Fruit fly (Drosophila melanogaster) whole organism, embryonic: ENCODE results near the gene CG17996.
A peak's percentile ranks its signal among the peaks of the same experiment; 100 is the strongest.

Experiments used
- CG10431 ChIP-seq: fragments of 200-800 bp; sonication (Bioruptor generic); optimal IDR thresholded peaks from 3 replicates; lab custom pipeline; 2018; ENCODE audit warnings: missing biosample characterization, mild to moderate bottlenecking, missing genetic modification characterization
- CG10959 ChIP-seq: fragments of 200-800 bp; sonication (Bioruptor generic); IDR thresholded peaks from 2 replicates; pipeline ENCODE4 v1.3.6; 2022; ENCODE audit warnings: missing biosample characterization, missing genetic modification characterization
- CG10979 ChIP-seq: fragments of 200-800 bp; sonication (Bioruptor generic); optimal IDR thresholded peaks from 2 replicates; lab custom pipeline; 2018; ENCODE audit warnings: missing biosample characterization, mild to moderate bottlenecking, missing genetic modification characterization, moderate library complexity
- CG13287 ChIP-seq: fragments of 200-800 bp; sonication (Bioruptor generic); IDR thresholded peaks from 2 replicates; pipeline ENCODE4 v1.3.6; 2022; ENCODE audit warnings: missing biosample characterization, missing genetic modification characterization; ENCODE audit not compliant: partially characterized antibody
- CG16813 ChIP-seq: fragments of 200-800 bp; sonication (Bioruptor generic); IDR thresholded peaks from 3 replicates; pipeline ENCODE4 v1.3.6; 2022; ENCODE audit warnings: missing biosample characterization, missing genetic modification characterization; ENCODE audit not compliant: partially characterized antibody
- CG2199 ChIP-seq: fragments of 200-800 bp; sonication (Bioruptor generic); IDR thresholded peaks from 3 replicates; pipeline ENCODE4 v1.3.6; 2022; ENCODE audit warnings: missing biosample characterization, missing genetic modification characterization
- CG31388 ChIP-seq: fragments of 200-800 bp; sonication (Bioruptor generic); optimal IDR thresholded peaks from 2 replicates; lab custom pipeline; 2016; ENCODE audit warnings: missing biosample characterization, missing genetic modification characterization
- CG32772 ChIP-seq: fragments of 200-800 bp; sonication (Bioruptor generic); IDR thresholded peaks from 2 replicates; pipeline ENCODE4 v1.3.6; 2022; ENCODE audit warnings: missing biosample characterization, missing genetic modification characterization
- CG33557 ChIP-seq: fragments of 200-800 bp; sonication (Bioruptor generic); optimal IDR thresholded peaks from 2 replicates; lab custom pipeline; 2019; ENCODE audit warnings: missing biosample characterization, mild to moderate bottlenecking, missing genetic modification characterization, moderate library complexity
- CG6254 ChIP-seq: fragments of 200-800 bp; sonication (Bioruptor generic); optimal IDR thresholded peaks from 3 replicates; lab custom pipeline; 2017; ENCODE audit warnings: mild to moderate bottlenecking, missing biosample characterization, missing genetic modification reagents, missing genetic modification characterization
- CG7556 ChIP-seq: fragments of 200-800 bp; sonication (Bioruptor generic); optimal IDR thresholded peaks from 2 replicates; lab custom pipeline; 2017; ENCODE audit warnings: missing biosample characterization, mild to moderate bottlenecking, missing genetic modification characterization
- CG9876 ChIP-seq: fragments of 200-800 bp; sonication (Bioruptor generic); optimal IDR thresholded peaks from 2 replicates; lab custom pipeline; 2016; ENCODE audit warnings: missing biosample characterization, missing genetic modification characterization
- D ChIP-seq, 2 experiments: fragments of 200-800 bp in 1 of 2; fragments of >200 bp in 1 of 2; sonication (Bioruptor generic) in 1 of 2; optimal IDR thresholded peaks; 2 replicates in 1 of 2; 3 replicates in 1 of 2; lab custom pipeline; 2017; ENCODE audit warnings: mild to moderate bottlenecking in 1 of 2, missing biosample characterization in 1 of 2, missing genetic modification characterization in 1 of 2, missing genetic modification reagents in 1 of 2
- Doc3 ChIP-seq: fragments of 200-800 bp; sonication (Bioruptor generic); IDR thresholded peaks from 3 replicates; pipeline ENCODE4 v1.3.6; 2022; ENCODE audit warnings: missing biosample characterization, missing genetic modification characterization; ENCODE audit not compliant: partially characterized antibody
- Fer1 ChIP-seq: fragments of 200-800 bp; sonication (Bioruptor generic); optimal IDR thresholded peaks from 2 replicates; lab custom pipeline; 2017; ENCODE audit warnings: missing biosample characterization, mild to moderate bottlenecking, missing genetic modification characterization
- H2.0 ChIP-seq: fragments of 200-800 bp; sonication (Bioruptor generic); IDR thresholded peaks from 2 replicates; pipeline ENCODE4 v1.3.6; 2022; ENCODE audit warnings: missing biosample characterization, missing genetic modification characterization
- HLH3B ChIP-seq: fragments of 200-800 bp; sonication (Bioruptor generic); IDR thresholded peaks from 2 replicates; pipeline ENCODE4 v1.3.6; 2022; ENCODE audit warnings: missing biosample characterization, missing genetic modification characterization
- Hand ChIP-seq: fragments of 200-800 bp; sonication (Bioruptor generic); optimal IDR thresholded peaks from 2 replicates; lab custom pipeline; 2017; ENCODE audit warnings: mild to moderate bottlenecking, missing biosample characterization, missing genetic modification reagents, missing genetic modification characterization
- Hey ChIP-seq: fragments of 200-800 bp; sonication (Bioruptor generic); optimal IDR thresholded peaks from 3 replicates; lab custom pipeline; 2018; ENCODE audit warnings: missing biosample characterization, mild to moderate bottlenecking, missing genetic modification characterization
- Opbp ChIP-seq: fragments of 200-800 bp; sonication (Bioruptor generic); IDR thresholded peaks from 3 replicates; pipeline ENCODE4 v1.3.6; 2022; ENCODE audit warnings: missing biosample characterization, missing genetic modification characterization; ENCODE audit not compliant: partially characterized antibody
- Spps ChIP-seq: fragments of 200-800 bp; sonication (Bioruptor generic); optimal IDR thresholded peaks from 2 replicates; lab custom pipeline; 2018; ENCODE audit warnings: missing biosample characterization, mild to moderate bottlenecking, missing genetic modification characterization
- Sry-δ ChIP-seq: fragments of 200-800 bp; sonication (Bioruptor generic); optimal IDR thresholded peaks from 2 replicates; lab custom pipeline; 2016; ENCODE audit warnings: missing biosample characterization, missing genetic modification characterization
- Trl ChIP-seq, 3 experiments: fragments of >200 bp in 2 of 3; fragments of 200-800 bp in 1 of 3; sonication (Bioruptor generic) in 1 of 3; optimal IDR thresholded peaks; 2 replicates in 1 of 3; 3 replicates in 2 of 3; lab custom pipeline; 2016 to 2017; ENCODE audit warnings: missing biosample characterization in 1 of 3, missing genetic modification characterization in 1 of 3
- Xrp1 ChIP-seq: fragments of 200-800 bp; sonication (Bioruptor generic); IDR thresholded peaks from 2 replicates; pipeline ENCODE4 v1.3.6; 2022; ENCODE audit warnings: missing biosample characterization, missing genetic modification characterization
- cad ChIP-seq: fragments of >200 bp; optimal IDR thresholded peaks from 2 replicates; lab custom pipeline; 2017; ENCODE audit warnings: missing biosample characterization, missing genetic modification characterization
- cg ChIP-seq: fragments of 200-800 bp; sonication (Bioruptor generic); optimal IDR thresholded peaks from 3 replicates; lab custom pipeline; 2019; ENCODE audit warnings: missing biosample characterization, mild to moderate bottlenecking, missing genetic modification characterization, moderate library complexity
- chinmo ChIP-seq: fragments of 200-800 bp; sonication (Bioruptor generic); IDR thresholded peaks from 4 replicates; pipeline ENCODE4 v1.3.6; 2022; ENCODE audit warnings: missing biosample characterization, missing genetic modification characterization; ENCODE audit not compliant: partially characterized antibody
- crol ChIP-seq: fragments of 200-800 bp; sonication (Bioruptor generic); IDR thresholded peaks from 2 replicates; pipeline ENCODE4 v1.3.6; 2022; ENCODE audit warnings: missing biosample characterization, missing genetic modification characterization
- cwo ChIP-seq: fragments of 200-800 bp; sonication (Bioruptor generic); optimal IDR thresholded peaks from 3 replicates; lab custom pipeline; 2017; ENCODE audit warnings: missing biosample characterization, missing genetic modification characterization, mild to moderate bottlenecking, moderate library complexity, missing genetic modification reagents
- esg ChIP-seq: fragments of 200-800 bp; sonication (Bioruptor generic); conservative IDR thresholded peaks from 2 replicates; pipeline ENCODE4 v1.3.6; 2022; ENCODE audit warnings: missing biosample characterization, missing genetic modification characterization
- fd3F ChIP-seq: fragments of 200-800 bp; sonication (Bioruptor generic); optimal IDR thresholded peaks from 2 replicates; lab custom pipeline; 2018; ENCODE audit warnings: missing biosample characterization, mild to moderate bottlenecking, missing genetic modification characterization, moderate library complexity
- jigr1 ChIP-seq: fragments of 200-800 bp; sonication (Bioruptor generic); IDR thresholded peaks from 3 replicates; pipeline ENCODE4 v1.3.6; 2022; ENCODE audit warnings: missing biosample characterization, missing genetic modification characterization
- nerfin-1 ChIP-seq: fragments of 200-800 bp; sonication (Bioruptor generic); optimal IDR thresholded peaks from 3 replicates; lab custom pipeline; 2019; ENCODE audit warnings: missing biosample characterization, mild to moderate bottlenecking, missing genetic modification characterization, moderate library complexity
- otp ChIP-seq: fragments of 200-800 bp; sonication (Bioruptor generic); IDR thresholded peaks from 3 replicates; pipeline ENCODE4, ENCODE4 v1.3.6; 2022; ENCODE audit warnings: missing biosample characterization, missing genetic modification characterization
- pan ChIP-seq, 4 experiments: fragments of >200 bp in 3 of 4; fragments of 200-800 bp in 1 of 4; sonication (Bioruptor generic) in 1 of 4; optimal IDR thresholded peaks in 3 of 4; IDR thresholded peaks in 1 of 4; 2 replicates each; pipeline versions ENCODE4 v1.3.6 to Lab custom; 2017 to 2022; ENCODE audit warnings: missing biosample characterization in 2 of 4, missing genetic modification characterization in 2 of 4, mixed read lengths in 1 of 4
- phol ChIP-seq: fragments of 200-800 bp; sonication (Bioruptor generic); optimal IDR thresholded peaks from 3 replicates; lab custom pipeline; 2018; ENCODE audit warnings: missing biosample characterization, mild to moderate bottlenecking, missing genetic modification characterization, moderate library complexity
- pros ChIP-seq: fragments of 200-800 bp; sonication (Bioruptor generic); optimal IDR thresholded peaks from 3 replicates; lab custom pipeline; 2019; ENCODE audit warnings: missing biosample characterization, mild to moderate bottlenecking, missing genetic modification characterization, moderate library complexity
- sens ChIP-seq: fragments of 200-800 bp; sonication (Bioruptor generic); peaks from one replicate; lab custom pipeline; 2016; ENCODE audit warnings: missing biosample characterization, missing genetic modification characterization
- slp2 ChIP-seq: fragments of 200-800 bp; sonication (Bioruptor generic); optimal IDR thresholded peaks from 2 replicates; lab custom pipeline; 2016; ENCODE audit warnings: missing biosample characterization, missing genetic modification characterization
- sqz ChIP-seq: fragments of 200-800 bp; sonication (Bioruptor generic); optimal IDR thresholded peaks from 3 replicates; lab custom pipeline; 2018; ENCODE audit warnings: missing biosample characterization, mild to moderate bottlenecking, missing genetic modification characterization
- sr ChIP-seq: fragments of 200-800 bp; sonication (Bioruptor generic); IDR thresholded peaks from 3 replicates; pipeline ENCODE4 v1.3.6; 2022; ENCODE audit warnings: missing biosample characterization, missing genetic modification characterization
- twi ChIP-seq: fragments of 200-800 bp; optimal IDR thresholded peaks from 2 replicates; lab custom pipeline; 2019; ENCODE audit warnings: missing biosample characterization, mild to moderate bottlenecking, missing genetic modification characterization, moderate library complexity
- usp ChIP-seq: fragments of >200 bp; optimal IDR thresholded peaks from 2 replicates; lab custom pipeline; 2017; ENCODE audit warnings: missing biosample characterization, missing genetic modification characterization
- vnd ChIP-seq: fragments of 200-800 bp; sonication (Bioruptor generic); IDR thresholded peaks from 3 replicates; pipeline ENCODE4 v1.3.6; 2022; ENCODE audit warnings: missing biosample characterization, missing genetic modification characterization; ENCODE audit not compliant: partially characterized antibody

CG17996 gene

DNA sequence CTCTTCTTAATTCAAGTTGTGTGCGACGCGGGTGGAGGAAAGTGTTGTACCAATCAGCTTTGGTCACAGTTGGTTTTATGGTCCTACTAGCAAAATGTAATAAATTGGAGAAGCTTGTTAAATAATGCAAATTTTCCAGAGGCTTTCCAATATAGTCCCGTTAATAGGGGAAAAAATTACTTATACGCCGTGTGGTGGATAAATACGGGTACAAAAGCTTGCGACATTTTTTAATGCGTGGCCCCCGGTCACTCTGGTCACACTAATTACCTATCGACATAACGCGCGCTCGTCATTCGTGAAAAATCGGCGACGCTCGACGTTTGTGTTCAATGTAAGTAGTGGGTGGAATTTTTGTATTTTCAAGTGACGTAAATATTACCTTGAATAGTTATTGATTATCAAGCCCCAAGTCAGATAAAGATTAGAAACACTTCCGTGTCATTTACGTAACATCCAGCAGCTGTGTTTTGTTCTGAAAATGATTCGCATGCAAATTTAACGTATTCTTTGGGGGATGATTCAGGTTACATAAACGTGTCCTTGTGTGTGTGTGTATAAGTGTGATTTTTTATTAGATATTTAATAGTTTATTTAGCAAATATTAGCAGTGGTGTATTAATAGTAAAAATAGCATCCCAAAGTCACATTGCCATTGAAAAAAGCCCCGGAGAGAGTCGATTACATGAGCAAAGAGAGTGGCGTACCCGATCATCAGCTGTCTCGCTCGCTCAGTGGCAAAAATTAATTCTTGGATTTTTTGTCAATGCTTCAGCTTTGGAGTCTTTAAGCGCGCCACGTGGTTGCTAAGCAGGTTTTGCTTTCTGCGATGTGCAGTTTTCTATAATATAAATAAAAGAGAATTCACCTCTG is 11.0 kb downstream of the CG17996 start, which contains the start of gene Cyt-c-p (continued):
- TF ChIP-seq fd3F (GFP tag; lab: Kevin White, UChicago) (no peak), pan (optimal IDR thresholded peaks at IDR 0.05; lab: Kevin White, UChicago) (no peak), pan (GFP tag; optimal IDR thresholded peaks at IDR 0.05 in 1 of 2, IDR thresholded peaks at IDR 0.05 in 1 of 2) (no peak), CG7556 (GFP tag; lab: Kevin White, UChicago) (peak; percentile 22), CG10431 (GFP tag; lab: Kevin White, UChicago) (peak; percentile 4), Hey (no peak), CG16813 (GFP tag; lab: Robert Waterston, UW) (peak; percentile 56; the same call in 1 of the 3 replicates), pros (GFP tag; lab: Kevin White, UChicago) (no peak), CG9876 (GFP tag; lab: Kevin White, UChicago) (no peak), Opbp (GFP tag; lab: Robert Waterston, UW) (peak; percentile 55; the same call in 1 of the 3 replicates), Fer1 (GFP tag; lab: Kevin White, UChicago) (peak; percentile 31), slp2 (no peak), usp (GFP tag; lab: Kevin White, UChicago) (no peak), vnd (GFP tag; lab: Robert Waterston, UW) (0 out of 3 replicates have a peak, but pooled peaks have one; percentile 35), cwo (GFP tag; lab: Kevin White, UChicago) (peak; percentile 20), esg (GFP tag; lab: Robert Waterston, UW) (no peak), Spps (tag; lab: Kevin White, UChicago) (no peak), CG10979 (tag; lab: Kevin White, UChicago) (no peak), CG31388 (GFP tag; lab: Kevin White, UChicago) (no peak), Hand (GFP tag; lab: Kevin White, UChicago) (no peak), cad (GFP tag; lab: Kevin White, UChicago) (peak; percentile 54), CG33557 (GFP tag; lab: Kevin White, UChicago) (peak; percentile 16), Sry-δ (peak; percentile 70)

dm6 chr2L:16718446-16719173 is 12.2 kb downstream of the CG17996 start:
- TF ChIP-seq H2.0 (GFP tag; lab: Robert Waterston, UW) (no peak), chinmo (0 out of 4 replicates have a peak, but pooled peaks have one; percentile 8), sens (GFP tag; lab: Kevin White, UChicago) (peak; percentile 37), sr (GFP tag; lab: Robert Waterston, UW) (no peak), D (optimal IDR thresholded peaks at IDR 0.05; lab: Kevin White, UChicago) (no peak), D (GFP tag; optimal IDR thresholded peaks at IDR 0.05; lab: Kevin White, UChicago) (no peak), CG2199 (GFP tag; lab: Robert Waterston, UW) (0 out of 3 replicates have a peak, but pooled peaks have one; percentile 13), CG32772 (0 out of 2 replicates have a peak, but pooled peaks have one; percentile 13), CG6254 (GFP tag; lab: Kevin White, UChicago) (no peak), phol (no peak), cg (GFP tag; lab: Kevin White, UChicago) (no peak), crol (GFP tag; lab: Robert Waterston, UW) (peak; percentile 71), sqz (peak; percentile 16), jigr1 (GFP tag; lab: Robert Waterston, UW) (no peak), CG10959 (GFP tag; lab: Robert Waterston, UW) (0 out of 2 replicates have a peak, but pooled peaks have one; percentile 17), twi (tag; lab: Kevin White, UChicago) (peak; percentile 24), otp (GFP tag; lab: Robert Waterston, UW) (peak; percentile 55; the same call in 1 of the 3 replicates), Opbp (GFP tag; lab: Robert Waterston, UW) (no peak), HLH3B (no peak), CG13287 (GFP tag; lab: Robert Waterston, UW) (no peak), nerfin-1 (peak; percentile 37), Trl (optimal IDR thresholded peaks at IDR 0.05; lab: Kevin White, UChicago) (peak; percentile 45 to 64), Trl (GFP tag; optimal IDR thresholded peaks at IDR 0.05; lab: Kevin White, UChicago) (no peak), Doc3 (GFP tag; lab: Robert Waterston, UW) (no peak), Xrp1 (peak; percentile 31; the same call in 1 of the 2 replicates)
